Worm (Caenorhabditis elegans) whole organism, L2 larva: ENCODE measurements around the gene hot-7.
A peak's percentile ranks its signal among the peaks of the same experiment; 100 is the strongest.

Source experiments
- C34F6.9 ChIP-seq: fragments of 150-350 bp; optimal IDR thresholded peaks from 2 replicates; lab custom pipeline; 2014; ENCODE audit warnings: missing biosample characterization, missing genetic modification characterization
- F13H6.1 ChIP-seq: sonication (generic microtip); optimal IDR thresholded peaks from 2 replicates; lab custom pipeline; 2016; ENCODE audit warnings: missing genetic modification characterization, missing compliant biosample characterization
- Y55F3AM.14 ChIP-seq: fragments of 200-800 bp; sonication (Bioruptor generic); optimal IDR thresholded peaks from 2 replicates; lab custom pipeline; 2018; ENCODE audit warnings: mild to moderate bottlenecking, missing genetic modification characterization, missing compliant biosample characterization
- ZK546.5 ChIP-seq: sonication (generic microtip); optimal IDR thresholded peaks from 2 replicates; lab custom pipeline; 2017; ENCODE audit warnings: missing biosample characterization, missing genetic modification characterization
- aly-2 ChIP-seq: fragments of 150-350 bp; optimal IDR thresholded peaks from 2 replicates; lab custom pipeline; 2014; ENCODE audit warnings: missing biosample characterization, missing genetic modification characterization
- blmp-1 ChIP-seq: sonication (generic microtip); optimal IDR thresholded peaks from 2 replicates; lab custom pipeline; 2017; ENCODE audit warnings: missing genetic modification characterization, mild to moderate bottlenecking, missing compliant biosample characterization, antibody characterized with exemption, moderate library complexity; ENCODE audit not compliant: insufficient read depth
- ceh-16 ChIP-seq: fragments of 150-350 bp; optimal IDR thresholded peaks from 2 replicates; lab custom pipeline; 2014; ENCODE audit warnings: missing biosample characterization, missing genetic modification characterization
- dmd-4 ChIP-seq: sonication (generic microtip); optimal IDR thresholded peaks from 2 replicates; lab custom pipeline; 2017; ENCODE audit warnings: missing biosample characterization, missing genetic modification characterization
- egl-27 ChIP-seq: sonication (generic microtip); optimal IDR thresholded peaks from 3 replicates; lab custom pipeline; 2017; ENCODE audit warnings: missing biosample characterization, missing genetic modification reagents, missing genetic modification characterization
- elt-1 ChIP-seq: fragments of 150-350 bp; optimal IDR thresholded peaks from 2 replicates; lab custom pipeline; 2014; ENCODE audit warnings: missing biosample characterization, missing genetic modification characterization
- gmeb-1 ChIP-seq: fragments of 150-350 bp; optimal IDR thresholded peaks from 2 replicates; lab custom pipeline; 2014; ENCODE audit warnings: missing biosample characterization, missing genetic modification characterization
- lin-11 ChIP-seq: fragments of 150-350 bp; sonication (generic microtip); optimal IDR thresholded peaks from 2 replicates; lab custom pipeline; 2014; ENCODE audit warnings: missing biosample characterization, missing genetic modification characterization, inconsistent platforms, mixed read lengths
- lin-13 ChIP-seq: fragments of 150-350 bp; optimal IDR thresholded peaks from 2 replicates; lab custom pipeline; 2014; ENCODE audit warnings: missing biosample characterization, missing genetic modification reagents, missing genetic modification characterization
- lin-39 ChIP-seq: fragments of 150-350 bp; optimal IDR thresholded peaks from 2 replicates; lab custom pipeline; 2014; ENCODE audit warnings: missing biosample characterization, missing genetic modification reagents, missing genetic modification characterization
- lsy-2 ChIP-seq, 2 experiments: fragments of 150-350 bp in 1 of 2; sonication (generic microtip) in 1 of 2; optimal IDR thresholded peaks; 2 replicates each; lab custom pipeline; 2014 to 2017; ENCODE audit warnings: missing biosample characterization in 2 of 2, missing genetic modification characterization in 2 of 2
- mab-5 ChIP-seq: fragments of 150-350 bp; optimal IDR thresholded peaks from 2 replicates; lab custom pipeline; 2014; ENCODE audit warnings: missing biosample characterization, missing genetic modification characterization
- mbf-1 ChIP-seq: sonication (generic microtip); optimal IDR thresholded peaks from 2 replicates; lab custom pipeline; 2017; ENCODE audit warnings: missing biosample characterization, missing genetic modification characterization
- mdl-1 ChIP-seq, 2 experiments: fragments of 150-350 bp in 1 of 2; sonication (generic microtip) in 1 of 2; optimal IDR thresholded peaks; 2 replicates each; lab custom pipeline; 2017; ENCODE audit warnings: missing biosample characterization in 2 of 2, missing genetic modification characterization in 2 of 2
- nhr-10 ChIP-seq: sonication (generic microtip); optimal IDR thresholded peaks from 2 replicates; lab custom pipeline; 2017; ENCODE audit warnings: missing biosample characterization, missing genetic modification characterization
- nhr-11 ChIP-seq: fragments of 150-350 bp; optimal IDR thresholded peaks from 2 replicates; lab custom pipeline; 2014; ENCODE audit warnings: missing biosample characterization, missing genetic modification characterization
- nhr-129 ChIP-seq: fragments of 150-350 bp; optimal IDR thresholded peaks from 2 replicates; lab custom pipeline; 2014; ENCODE audit warnings: missing biosample characterization, missing genetic modification characterization
- nhr-21 ChIP-seq: fragments of 150-350 bp; optimal IDR thresholded peaks from 2 replicates; lab custom pipeline; 2014; ENCODE audit warnings: missing biosample characterization, missing genetic modification characterization
- nhr-23 ChIP-seq: fragments of 150-350 bp; optimal IDR thresholded peaks from 2 replicates; lab custom pipeline; 2014; ENCODE audit warnings: missing biosample characterization, missing genetic modification reagents, missing genetic modification characterization
- nhr-237 ChIP-seq: fragments of 150-350 bp; optimal IDR thresholded peaks from 2 replicates; lab custom pipeline; 2014; ENCODE audit warnings: missing biosample characterization, missing genetic modification characterization
- nhr-25 ChIP-seq: fragments of 150-350 bp; sonication (generic microtip); optimal IDR thresholded peaks from 3 replicates; lab custom pipeline; 2014; ENCODE audit warnings: missing biosample characterization, missing genetic modification characterization
- nhr-6 ChIP-seq: fragments of 150-350 bp; optimal IDR thresholded peaks from 2 replicates; lab custom pipeline; 2014; ENCODE audit warnings: missing biosample characterization, missing genetic modification characterization
- nhr-77 ChIP-seq: fragments of 150-350 bp; optimal IDR thresholded peaks from 2 replicates; lab custom pipeline; 2014; ENCODE audit warnings: missing biosample characterization, missing genetic modification characterization
- peb-1 ChIP-seq: fragments of 150-350 bp; optimal IDR thresholded peaks from 2 replicates; lab custom pipeline; 2014; ENCODE audit warnings: missing biosample characterization, missing genetic modification characterization
- sem-4 ChIP-seq: fragments of 150-350 bp; optimal IDR thresholded peaks from 2 replicates; lab custom pipeline; 2014; ENCODE audit warnings: missing biosample characterization, missing genetic modification reagents, missing genetic modification characterization
- sma-3 ChIP-seq: sonication (generic microtip); optimal IDR thresholded peaks from 2 replicates; lab custom pipeline; 2016; ENCODE audit warnings: missing genetic modification reagents, missing genetic modification characterization, missing compliant biosample characterization
- sma-9 ChIP-seq, 2 experiments: fragments of 150-350 bp in 1 of 2; sonication (generic microtip) in 1 of 2; optimal IDR thresholded peaks; 2 replicates each; lab custom pipeline; 2014 to 2016; ENCODE audit warnings: missing genetic modification characterization in 2 of 2, mild to moderate bottlenecking in 1 of 2, missing biosample characterization in 1 of 2, missing compliant biosample characterization in 1 of 2, missing genetic modification reagents in 1 of 2, moderate library complexity in 1 of 2
- unc-39 ChIP-seq: fragments of 150-350 bp; optimal IDR thresholded peaks from 2 replicates; lab custom pipeline; 2014; ENCODE audit warnings: missing biosample characterization, missing genetic modification characterization
- unc-55 ChIP-seq: fragments of 150-350 bp; sonication (generic microtip); optimal IDR thresholded peaks from 3 replicates; lab custom pipeline; 2014; ENCODE audit warnings: missing biosample characterization, missing genetic modification reagents, missing genetic modification characterization
- ztf-1 ChIP-seq: fragments of 200-800 bp; sonication (Bioruptor generic); conservative IDR thresholded peaks from 2 replicates; pipeline ENCODE4 v1.3.6; 2022; ENCODE audit warnings: missing genetic modification characterization, missing compliant biosample characterization
- ztf-11 ChIP-seq: sonication (generic microtip); optimal IDR thresholded peaks from 2 replicates; lab custom pipeline; 2017; ENCODE audit warnings: missing biosample characterization, missing genetic modification characterization
- ztf-4 ChIP-seq: fragments of 150-350 bp; optimal IDR thresholded peaks from 2 replicates; lab custom pipeline; 2014; ENCODE audit warnings: missing biosample characterization, missing genetic modification characterization

Gene hot-7

DNA sequence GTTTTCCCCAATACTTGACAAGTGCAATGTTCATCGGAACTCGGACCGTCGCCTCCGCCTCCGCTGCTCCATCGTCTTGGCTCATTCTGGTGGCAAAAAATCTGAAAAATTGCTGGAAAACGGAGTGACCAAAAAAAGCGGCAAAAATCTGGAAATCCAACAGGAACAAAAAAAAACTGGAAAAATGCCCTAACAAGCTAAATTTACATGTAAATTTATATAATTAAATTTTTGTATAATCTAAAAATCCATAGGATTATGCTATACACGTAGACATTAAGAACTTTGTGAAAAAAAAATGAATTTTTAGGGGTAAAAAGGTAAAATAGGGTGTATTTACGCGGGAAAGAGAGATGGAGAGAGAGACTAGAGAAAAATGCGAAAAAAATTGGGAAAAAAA, 15.0 kb downstream of the hot-7 start, which contains the start of gene Y48B6A.13:
TSS of gene Y48B6A.13 (minus strand) at position 101 of the 400 bp plus-strand sequence.
- TF ChIP-seq mdl-1 (tag; optimal IDR thresholded peaks at IDR 0.05; lab: Kevin White, UChicago) (no peak), nhr-237 (tag; lab: Kevin White, UChicago) (no peak), dmd-4 (no peak), nhr-10 (tag; lab: Kevin White, UChicago) (no peak), sem-4 (tag; lab: Kevin White, UChicago) (no peak), lin-11 (no peak), ztf-11 (tag; lab: Kevin White, UChicago) (no peak), lin-39 (tag; lab: Kevin White, UChicago) (no peak), nhr-11 (tag; lab: Kevin White, UChicago) (no peak), unc-39 (tag; lab: Kevin White, UChicago) (no peak), ceh-16 (tag; lab: Kevin White, UChicago) (no peak), ztf-1 (GFP tag; lab: Robert Waterston, UW) (no peak), blmp-1 (no peak), egl-27 (tag; lab: Kevin White, UChicago) (no peak), nhr-129 (tag; lab: Kevin White, UChicago) (no peak), sma-3 (GFP tag; lab: Kevin White, UChicago) (no peak), lsy-2 (tag; optimal IDR thresholded peaks at IDR 0.05; lab: Kevin White, UChicago) (no peak), ZK546.5 (no peak)
- TF ChIP-seq, all 48 proteins: peak for 0

DNA sequence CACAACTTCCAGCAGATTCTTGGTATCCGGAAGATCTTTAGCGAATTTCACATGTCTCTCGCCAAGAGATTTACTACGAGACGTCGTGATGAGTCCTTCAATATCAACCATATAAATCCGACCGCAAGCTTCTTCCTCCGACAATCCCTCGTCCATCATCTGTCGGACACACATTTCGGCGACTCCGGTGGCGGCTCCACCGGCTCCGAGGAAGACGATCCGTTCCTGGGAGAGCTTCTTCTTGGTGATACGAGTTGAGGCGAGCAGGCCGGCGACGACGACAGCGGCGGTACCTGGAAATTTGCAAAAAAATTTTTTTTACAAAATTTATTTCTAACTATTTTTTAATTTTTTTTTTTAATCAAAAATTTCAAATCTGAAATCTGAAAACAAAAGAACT, 18.9 kb downstream of the hot-7 start:
- TF ChIP-seq ztf-1 (GFP tag; lab: Robert Waterston, UW), result no peak
- no peak for TF ChIP-seq Y55F3AM.14 (GFP tag; lab: Kevin White, UChicago)
- TF ChIP-seq peb-1 (tag; lab: Kevin White, UChicago), result no peak
- TF ChIP-seq ztf-4 (tag; lab: Kevin White, UChicago), result no peak
- TF ChIP-seq nhr-237 (tag; lab: Kevin White, UChicago), result no peak
- no peak for TF ChIP-seq nhr-6 (tag; lab: Kevin White, UChicago)
- TF ChIP-seq aly-2, result no peak
- TF ChIP-seq lsy-2 (tag; optimal IDR thresholded peaks at IDR 0.05; lab: Kevin White, UChicago), result no peak
- no peak for TF ChIP-seq elt-1
- TF ChIP-seq mab-5 (tag; lab: Kevin White, UChicago), result no peak
- no peak for TF ChIP-seq lin-13 (GFP tag; lab: Kevin White, UChicago)
- TF ChIP-seq unc-39 (tag; lab: Kevin White, UChicago), result no peak
- no peak for TF ChIP-seq dmd-4
- no peak for TF ChIP-seq nhr-77 (tag; lab: Kevin White, UChicago)
- no peak for TF ChIP-seq nhr-23 (tag; lab: Kevin White, UChicago)
- TF ChIP-seq unc-55 (GFP tag; lab: Kevin White, UChicago), result no peak
- no peak for TF ChIP-seq nhr-25 (tag; lab: Kevin White, UChicago)
- no peak for TF ChIP-seq nhr-21
- no peak for TF ChIP-seq blmp-1

DNA sequence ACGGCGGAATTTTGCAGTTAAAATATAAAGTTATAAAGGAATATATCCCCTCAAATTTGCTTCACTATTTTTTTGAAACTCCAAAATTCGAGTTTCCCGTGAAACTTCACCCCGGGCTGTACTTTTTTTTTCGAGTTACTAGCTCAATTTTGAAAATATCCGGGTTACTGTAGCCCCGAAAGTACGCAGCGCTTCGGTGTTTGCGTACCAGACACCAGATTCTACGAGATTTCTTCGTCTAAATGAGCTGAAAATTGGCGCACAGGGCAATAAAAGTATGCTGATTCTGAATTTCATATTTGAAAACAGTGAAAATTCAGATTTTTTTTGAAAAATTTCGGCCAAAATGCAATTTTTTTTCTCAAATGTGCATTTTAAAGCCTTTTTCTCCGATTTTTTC, 19.7 kb downstream of the hot-7 start:
- no peak for TF ChIP-seq nhr-129 (tag; lab: Kevin White, UChicago)
- TF ChIP-seq mbf-1 (tag; lab: Kevin White, UChicago), result no peak
- no peak for TF ChIP-seq gmeb-1
- TF ChIP-seq lin-39 (tag; lab: Kevin White, UChicago), result no peak
- no peak for TF ChIP-seq F13H6.1
- TF ChIP-seq sem-4 (tag; lab: Kevin White, UChicago), result no peak
- no peak for TF ChIP-seq lsy-2 (tag; optimal IDR thresholded peaks at IDR 0.05; lab: Kevin White, UChicago)
- no peak for TF ChIP-seq nhr-23 (tag; lab: Kevin White, UChicago)

DNA sequence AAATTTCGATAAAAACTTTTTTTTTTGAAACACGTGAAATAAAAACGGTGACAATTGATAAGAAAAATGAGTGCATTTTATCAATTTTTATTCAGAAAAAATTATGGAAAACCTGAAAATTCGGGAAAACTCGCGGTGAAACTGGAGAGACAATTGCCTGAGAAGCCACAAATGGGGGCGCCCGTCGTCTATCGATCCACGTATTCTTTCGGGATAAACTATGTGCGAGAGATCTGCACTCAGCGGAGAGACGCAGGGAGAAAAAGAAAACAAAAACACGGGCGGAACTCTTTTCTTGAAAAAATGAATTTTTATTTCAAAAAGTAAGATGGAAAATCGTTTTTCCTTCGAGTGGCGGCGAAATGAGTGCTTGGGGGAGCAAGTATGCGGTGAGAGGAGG, 22.7 kb downstream of the hot-7 start, which contains the start of gene men-1:
TSS of gene men-1 (minus strand) at position 242 of the 400 bp plus-strand sequence.
- TF ChIP-seq C34F6.9 (tag; lab: Kevin White, UChicago) (peak; percentile 19), sma-9 (GFP tag; optimal IDR thresholded peaks at IDR 0.05; lab: Kevin White, UChicago) (no peak), sma-9 (tag; optimal IDR thresholded peaks at IDR 0.05; lab: Kevin White, UChicago) (no peak)
